Fruit fly (Drosophila melanogaster) Kc167 (cell line): ENCODE results near the gene CG10738.

Source experiments
- Myc ChIP-seq: fragments of >200 bp; optimal IDR thresholded peaks from 2 replicates; lab custom pipeline; 2017; ENCODE audit warnings: missing external identifiers
- h ChIP-seq: fragments of >200 bp; optimal IDR thresholded peaks from 3 replicates; lab custom pipeline; 2018; ENCODE audit warnings: missing external identifiers
- insv ChIP-seq: fragments of >200 bp; optimal IDR thresholded peaks from 3 replicates; lab custom pipeline; 2018; ENCODE audit warnings: missing external identifiers
- ttk ChIP-seq: sonication (Bioruptor generic); optimal IDR thresholded peaks from 2 replicates; lab custom pipeline; 2017; ENCODE audit warnings: missing external identifiers

DNA sequence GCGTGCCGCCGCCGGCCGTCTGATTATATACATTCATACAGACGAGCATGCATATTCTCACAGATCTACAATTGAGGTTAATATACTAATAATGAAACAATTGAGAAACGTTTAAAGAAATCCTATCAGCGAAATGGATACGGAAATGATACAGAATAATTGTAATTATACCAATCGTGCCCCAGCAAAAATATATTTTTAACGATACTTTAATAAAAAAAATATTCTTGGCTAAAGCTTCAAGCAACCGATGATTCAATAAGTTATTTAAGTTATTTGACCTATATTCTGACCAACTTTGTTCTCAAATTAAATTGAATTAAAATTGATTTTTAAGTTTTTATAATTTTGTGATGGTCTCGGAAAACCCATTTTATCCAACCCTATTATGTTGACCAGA lies 25.5 kb downstream of the CG10738 start:
- no peak for TF ChIP-seq Myc (lab: Kevin White, UChicago)
- TF ChIP-seq ttk, result no peak
- TF ChIP-seq h (lab: Kevin White, UChicago), result no peak
- TF ChIP-seq insv (lab: Kevin White, UChicago), result no peak
